Fruit fly (Drosophila melanogaster) whole organism, embryonic: ENCODE measurements around the gene CG9269.

Experiments used
- CG10462 ChIP-seq: fragments of 200-800 bp; sonication (Bioruptor generic); optimal IDR thresholded peaks from 2 replicates; lab custom pipeline; 2016; ENCODE audit warnings: missing biosample characterization, missing genetic modification characterization
- CG10654 ChIP-seq: fragments of 200-800 bp; sonication (Bioruptor generic); optimal IDR thresholded peaks from 2 replicates; lab custom pipeline; 2016; ENCODE audit warnings: missing biosample characterization, missing genetic modification characterization
- CG11723 ChIP-seq: fragments of 200-800 bp; sonication (Bioruptor generic); optimal IDR thresholded peaks from 2 replicates; lab custom pipeline; 2017; ENCODE audit warnings: missing biosample characterization, mild to moderate bottlenecking, missing genetic modification characterization
- CG13296 ChIP-seq: fragments of 200-800 bp; sonication (Bioruptor generic); optimal IDR thresholded peaks from 3 replicates; lab custom pipeline; 2018; ENCODE audit warnings: missing biosample characterization, mild to moderate bottlenecking, missing genetic modification characterization
- CG13424 ChIP-seq: fragments of 200-800 bp; sonication (Bioruptor generic); optimal IDR thresholded peaks from 2 replicates; lab custom pipeline; 2019; ENCODE audit warnings: missing biosample characterization, mild to moderate bottlenecking, missing genetic modification characterization, moderate library complexity
- CG13624 ChIP-seq: fragments of 200-800 bp; sonication (Bioruptor generic); optimal IDR thresholded peaks from 2 replicates; lab custom pipeline; 2016; ENCODE audit warnings: missing biosample characterization, missing genetic modification characterization
- CG15269 ChIP-seq: fragments of 200-800 bp; sonication (Bioruptor generic); optimal IDR thresholded peaks from 2 replicates; lab custom pipeline; 2018; ENCODE audit warnings: missing biosample characterization, mild to moderate bottlenecking, missing genetic modification characterization, moderate library complexity
- CG1603 ChIP-seq: fragments of 200-800 bp; sonication (Bioruptor generic); optimal IDR thresholded peaks from 2 replicates; lab custom pipeline; 2019; ENCODE audit warnings: missing biosample characterization, mild to moderate bottlenecking, missing genetic modification characterization, moderate library complexity
- CG17361 ChIP-seq: fragments of 200-800 bp; sonication (Bioruptor generic); IDR thresholded peaks from 3 replicates; pipeline ENCODE4 v1.3.6; 2022; ENCODE audit warnings: missing biosample characterization, missing genetic modification characterization
- CG18262 ChIP-seq: fragments of 200-800 bp; optimal IDR thresholded peaks from 3 replicates; lab custom pipeline; 2019; ENCODE audit warnings: missing biosample characterization, mild to moderate bottlenecking, missing genetic modification characterization, moderate library complexity
- CG2678 ChIP-seq: fragments of 200-800 bp; sonication (Bioruptor generic); optimal IDR thresholded peaks from 3 replicates; lab custom pipeline; 2019; ENCODE audit warnings: missing biosample characterization, mild to moderate bottlenecking, missing genetic modification characterization, moderate library complexity
- CG30403 ChIP-seq: fragments of 200-800 bp; sonication (Bioruptor generic); optimal IDR thresholded peaks from 3 replicates; lab custom pipeline; 2016; ENCODE audit warnings: missing biosample characterization, missing genetic modification characterization
- CG31388 ChIP-seq: fragments of 200-800 bp; sonication (Bioruptor generic); optimal IDR thresholded peaks from 2 replicates; lab custom pipeline; 2016; ENCODE audit warnings: missing biosample characterization, missing genetic modification characterization
- CG31441 ChIP-seq: fragments of 200-800 bp; sonication (Bioruptor generic); IDR thresholded peaks from 2 replicates; pipeline ENCODE4 v1.3.6; 2022; ENCODE audit warnings: missing biosample characterization, missing genetic modification characterization
- CG34376 ChIP-seq: fragments of 200-800 bp; sonication (Bioruptor generic); optimal IDR thresholded peaks from 2 replicates; lab custom pipeline; 2018; ENCODE audit warnings: missing biosample characterization, mild to moderate bottlenecking, missing genetic modification characterization
- CG4404 ChIP-seq: fragments of 200-800 bp; sonication (Bioruptor generic); IDR thresholded peaks from 2 replicates; pipeline ENCODE4 v1.3.6; 2022; ENCODE audit warnings: missing biosample characterization, missing genetic modification characterization
- CG4854 ChIP-seq: fragments of 200-800 bp; sonication (Bioruptor generic); optimal IDR thresholded peaks from 2 replicates; lab custom pipeline; 2016; ENCODE audit warnings: missing biosample characterization, missing genetic modification characterization, inconsistent platforms
- CG6654 ChIP-seq: fragments of 200-800 bp; sonication (Bioruptor generic); optimal IDR thresholded peaks from 2 replicates; lab custom pipeline; 2017; ENCODE audit warnings: missing biosample characterization, mild to moderate bottlenecking, missing genetic modification characterization
- CG6813 ChIP-seq: fragments of 200-800 bp; sonication (Bioruptor generic); optimal IDR thresholded peaks from 2 replicates; lab custom pipeline; 2017; ENCODE audit warnings: missing biosample characterization, missing genetic modification characterization, mild to moderate bottlenecking, moderate library complexity, missing genetic modification reagents
- CG8924 ChIP-seq: fragments of 200-800 bp; optimal IDR thresholded peaks from 3 replicates; lab custom pipeline; 2019; ENCODE audit warnings: missing biosample characterization, mild to moderate bottlenecking, missing genetic modification characterization, moderate library complexity
- CG9609 ChIP-seq: fragments of 200-800 bp; sonication (Bioruptor generic); optimal IDR thresholded peaks from 3 replicates; lab custom pipeline; 2016; ENCODE audit warnings: missing biosample characterization, missing genetic modification characterization
- CG9932 ChIP-seq: fragments of 200-800 bp; sonication (Bioruptor generic); IDR thresholded peaks from 2 replicates; pipeline ENCODE4 v1.3.6; 2022; ENCODE audit warnings: missing biosample characterization, missing genetic modification characterization
- Dad ChIP-seq: fragments of 200-800 bp; sonication (Bioruptor generic); optimal IDR thresholded peaks from 3 replicates; lab custom pipeline; 2016; ENCODE audit warnings: missing biosample characterization, missing genetic modification characterization
- Deaf1 ChIP-seq: fragments of 200-800 bp; optimal IDR thresholded peaks from 3 replicates; lab custom pipeline; 2019; ENCODE audit warnings: missing biosample characterization, mild to moderate bottlenecking, missing genetic modification characterization, moderate library complexity
- E2f2 ChIP-seq: fragments of 200-800 bp; sonication (Bioruptor generic); IDR thresholded peaks from 2 replicates; pipeline ENCODE4 v1.3.6; 2022; ENCODE audit warnings: missing biosample characterization, missing genetic modification characterization
- Fer1 ChIP-seq: fragments of 200-800 bp; sonication (Bioruptor generic); optimal IDR thresholded peaks from 2 replicates; lab custom pipeline; 2017; ENCODE audit warnings: missing biosample characterization, mild to moderate bottlenecking, missing genetic modification characterization
- Gug ChIP-seq: fragments of 200-800 bp; sonication (Bioruptor generic); IDR thresholded peaks from 4 replicates; pipeline ENCODE4 v1.3.6; 2022; ENCODE audit warnings: missing biosample characterization, missing genetic modification characterization
- HLH3B ChIP-seq: fragments of 200-800 bp; sonication (Bioruptor generic); IDR thresholded peaks from 2 replicates; pipeline ENCODE4 v1.3.6; 2022; ENCODE audit warnings: missing biosample characterization, missing genetic modification characterization
- HLH54F ChIP-seq: fragments of 200-800 bp; sonication (Bioruptor generic); optimal IDR thresholded peaks from 3 replicates; lab custom pipeline; 2016; ENCODE audit warnings: missing biosample characterization, missing genetic modification characterization
- MESR4 ChIP-seq: fragments of 200-800 bp; sonication (Bioruptor generic); optimal IDR thresholded peaks from 2 replicates; lab custom pipeline; 2018; ENCODE audit warnings: missing biosample characterization, mild to moderate bottlenecking, missing genetic modification characterization, moderate library complexity
- Oli ChIP-seq: fragments of 200-800 bp; sonication (Bioruptor generic); optimal IDR thresholded peaks from 2 replicates; lab custom pipeline; 2018; ENCODE audit warnings: missing biosample characterization, mild to moderate bottlenecking, missing genetic modification characterization, moderate library complexity
- ara ChIP-seq: fragments of 200-800 bp; sonication (Bioruptor generic); IDR thresholded peaks from 2 replicates; pipeline ENCODE4 v1.3.6; 2022; ENCODE audit warnings: missing biosample characterization, missing genetic modification characterization
- bab2 ChIP-seq: fragments of 200-800 bp; sonication (Bioruptor generic); optimal IDR thresholded peaks from 2 replicates; lab custom pipeline; 2016; ENCODE audit warnings: missing biosample characterization, missing genetic modification characterization
- bigmax ChIP-seq: fragments of 200-800 bp; sonication (Bioruptor generic); optimal IDR thresholded peaks from 2 replicates; lab custom pipeline; 2018; ENCODE audit warnings: missing biosample characterization, mild to moderate bottlenecking, missing genetic modification characterization
- cas ChIP-seq: fragments of 200-800 bp; sonication (Bioruptor generic); IDR thresholded peaks from 2 replicates; pipeline ENCODE4 v1.3.6; 2022; ENCODE audit warnings: missing biosample characterization, missing genetic modification characterization
- chif ChIP-seq, 2 experiments: fragments of 200-800 bp; sonication (Bioruptor generic); optimal IDR thresholded peaks; 3 replicates each; lab custom pipeline; 2016; ENCODE audit warnings: missing biosample characterization in 2 of 2, missing genetic modification characterization in 2 of 2
- chinmo ChIP-seq: fragments of 200-800 bp; sonication (Bioruptor generic); IDR thresholded peaks from 4 replicates; pipeline ENCODE4 v1.3.6; 2022; ENCODE audit warnings: missing biosample characterization, missing genetic modification characterization; ENCODE audit not compliant: partially characterized antibody
- kay ChIP-seq: fragments of 200-800 bp; sonication (Bioruptor generic); optimal IDR thresholded peaks from 2 replicates; lab custom pipeline; 2016; ENCODE audit warnings: missing biosample characterization, missing genetic modification characterization
- lab ChIP-seq: fragments of 200-800 bp; sonication (Bioruptor generic); optimal IDR thresholded peaks from 3 replicates; lab custom pipeline; 2017; ENCODE audit warnings: missing biosample characterization, missing genetic modification characterization, mild to moderate bottlenecking, moderate library complexity, missing genetic modification reagents
- pan ChIP-seq, 4 experiments: fragments of >200 bp in 3 of 4; fragments of 200-800 bp in 1 of 4; sonication (Bioruptor generic) in 1 of 4; optimal IDR thresholded peaks in 3 of 4; IDR thresholded peaks in 1 of 4; 2 replicates each; pipeline versions ENCODE4 v1.3.6 to Lab custom; 2017 to 2022; ENCODE audit warnings: missing biosample characterization in 2 of 4, missing genetic modification characterization in 2 of 4, mixed read lengths in 1 of 4
- scrt ChIP-seq: fragments of 200-800 bp; sonication (Bioruptor generic); optimal IDR thresholded peaks from 2 replicates; lab custom pipeline; 2018; ENCODE audit warnings: missing biosample characterization, mild to moderate bottlenecking, missing genetic modification characterization, moderate library complexity
- sd ChIP-seq: fragments of 200-800 bp; sonication (Bioruptor generic); optimal IDR thresholded peaks from 3 replicates; lab custom pipeline; 2018; ENCODE audit warnings: missing biosample characterization, mild to moderate bottlenecking, missing genetic modification characterization, moderate library complexity
- seq ChIP-seq: fragments of 200-800 bp; sonication (Bioruptor generic); IDR thresholded peaks from 2 replicates; pipeline ENCODE4 v1.3.6; 2022; ENCODE audit warnings: missing biosample characterization, missing genetic modification characterization
- sim ChIP-seq: fragments of 200-800 bp; sonication (Bioruptor generic); IDR thresholded peaks from 2 replicates; pipeline ENCODE4 v1.3.6; 2022; ENCODE audit warnings: missing biosample characterization, missing genetic modification characterization
- sug ChIP-seq: fragments of 200-800 bp; optimal IDR thresholded peaks from 2 replicates; lab custom pipeline; 2019; ENCODE audit warnings: missing biosample characterization, mild to moderate bottlenecking, missing genetic modification characterization, moderate library complexity
- unpg ChIP-seq: fragments of 200-800 bp; sonication (Bioruptor generic); optimal IDR thresholded peaks from 3 replicates; lab custom pipeline; 2018; ENCODE audit warnings: missing biosample characterization, mild to moderate bottlenecking, missing genetic modification characterization, moderate library complexity

Gene CG9269

dm6 chr3R:13600539-13600938, 15.2 kb upstream of the CG9269 start (continued):
- peak; percentile 24 for TF ChIP-seq CG18262 (tag; lab: Kevin White, UChicago)
- TF ChIP-seq sd (tag; lab: Kevin White, UChicago) = peak; percentile 7
- no peak for TF ChIP-seq CG6813 (GFP tag; lab: Kevin White, UChicago)
- peak; percentile 40 for TF ChIP-seq unpg (GFP tag; lab: Kevin White, UChicago)
- peak; percentile 37; the same call in 1 of the 2 replicates for TF ChIP-seq CG31441 (GFP tag; lab: Robert Waterston, UW)
- TF ChIP-seq CG4404 (GFP tag; lab: Robert Waterston, UW) = peak; percentile 21; the same call in 1 of the 2 replicates
- TF ChIP-seq CG9609 (GFP tag; lab: Kevin White, UChicago) = no peak
- TF ChIP-seq CG13624 (GFP tag; lab: Kevin White, UChicago) = no peak
- TF ChIP-seq Deaf1 (tag; lab: Kevin White, UChicago) = peak; percentile 5
- peak; percentile 27 for TF ChIP-seq scrt (GFP tag; lab: Kevin White, UChicago)
- TF ChIP-seq HLH3B (GFP tag; lab: Robert Waterston, UW) = 0 out of 2 replicates have a peak, but pooled peaks have one; percentile 24
- TF ChIP-seq CG11723 (GFP tag; lab: Kevin White, UChicago) = no peak
- TF ChIP-seq Oli = peak; percentile 9
- no peak for TF ChIP-seq CG10462 (GFP tag; lab: Kevin White, UChicago)
- TF ChIP-seq seq (GFP tag; lab: Robert Waterston, UW) = no peak
- TF ChIP-seq chinmo (GFP tag; lab: Robert Waterston, UW) = no peak
- peak; percentile 23 for TF ChIP-seq CG30403 (GFP tag; lab: Kevin White, UChicago)
- TF ChIP-seq Gug = 0 out of 4 replicates have a peak, but pooled peaks have one; percentile 11
- TF ChIP-seq CG2678 (tag; lab: Kevin White, UChicago) = peak; percentile 61
- peak; percentile 32 for TF ChIP-seq CG13424
- TF ChIP-seq lab (GFP tag; lab: Kevin White, UChicago) = peak; percentile 73
- TF ChIP-seq chif (GFP tag; optimal IDR thresholded peaks at IDR 0.05; lab: Kevin White, UChicago) = no peak
- TF ChIP-seq CG17361 (GFP tag; lab: Robert Waterston, UW) = 0 out of 3 replicates have a peak, but pooled peaks have one; percentile 31
- TF ChIP-seq sim (GFP tag; lab: Robert Waterston, UW) = no peak
- peak; percentile 6 for TF ChIP-seq CG8924 (tag; lab: Kevin White, UChicago)
- TF ChIP-seq CG10654 (GFP tag; lab: Kevin White, UChicago) = no peak
- peak; percentile 32; the same call in 1 of the 2 replicates for TF ChIP-seq CG9932
- TF ChIP-seq CG13296 = peak; percentile 28
- TF ChIP-seq CG15269 (tag; lab: Kevin White, UChicago) = peak; percentile 7
- peak; percentile 68 for TF ChIP-seq Fer1
- TF ChIP-seq bigmax (GFP tag; lab: Kevin White, UChicago) = no peak
- no peak for TF ChIP-seq HLH54F (GFP tag; lab: Kevin White, UChicago)

DNA sequence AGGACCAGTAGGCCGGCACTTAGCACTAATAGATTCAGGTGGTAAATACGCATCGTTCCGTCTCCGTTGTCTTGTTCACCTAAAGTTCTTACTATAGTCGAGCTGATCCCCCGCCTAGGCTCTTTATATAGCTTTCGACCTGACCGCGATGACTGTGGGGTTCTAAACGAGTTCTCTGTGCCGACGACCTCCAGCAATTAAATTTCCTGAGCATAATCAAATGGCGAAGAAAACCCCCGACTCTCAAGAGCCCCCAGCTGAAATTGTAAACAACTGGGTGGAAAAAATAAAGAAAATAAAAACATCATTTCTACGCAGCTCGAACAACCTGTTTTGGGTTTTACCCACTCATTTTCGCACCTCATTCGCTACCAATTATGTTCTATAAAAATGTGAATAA, 6.6 kb upstream of the CG9269 start, which contains the start of gene CG9759:
TSS of gene CG9759 (minus strand) at position 101 of the 400 bp plus-strand sequence.
- no peak for TF ChIP-seq E2f2 (GFP tag; lab: Robert Waterston, UW)
- TF ChIP-seq CG6654 = no peak
- TF ChIP-seq CG34376 = no peak
- no peak for TF ChIP-seq CG1603
- no peak for TF ChIP-seq ara (GFP tag; lab: Robert Waterston, UW)
- no peak for TF ChIP-seq CG31388 (GFP tag; lab: Kevin White, UChicago)
- no peak for TF ChIP-seq MESR4 (GFP tag; lab: Kevin White, UChicago)
- no peak for TF ChIP-seq sug (tag; lab: Kevin White, UChicago)
- TF ChIP-seq CG4854 = no peak
- TF ChIP-seq cas (GFP tag; lab: Robert Waterston, UW) = no peak
- no peak for TF ChIP-seq kay (GFP tag; lab: Kevin White, UChicago)
- TF ChIP-seq pan (optimal IDR thresholded peaks at IDR 0.05; lab: Kevin White, UChicago) = no peak
- TF ChIP-seq pan (GFP tag; optimal IDR thresholded peaks at IDR 0.05 in 1 of 2, IDR thresholded peaks at IDR 0.05 in 1 of 2) = no peak
- no peak for TF ChIP-seq Dad (GFP tag; lab: Kevin White, UChicago)
- no peak for TF ChIP-seq bab2
- TF ChIP-seq, all 482 proteins: peak for 0
